Fruit fly (Drosophila melanogaster): ENCODE data around the gene Myc.

Gene Myc

DNA sequence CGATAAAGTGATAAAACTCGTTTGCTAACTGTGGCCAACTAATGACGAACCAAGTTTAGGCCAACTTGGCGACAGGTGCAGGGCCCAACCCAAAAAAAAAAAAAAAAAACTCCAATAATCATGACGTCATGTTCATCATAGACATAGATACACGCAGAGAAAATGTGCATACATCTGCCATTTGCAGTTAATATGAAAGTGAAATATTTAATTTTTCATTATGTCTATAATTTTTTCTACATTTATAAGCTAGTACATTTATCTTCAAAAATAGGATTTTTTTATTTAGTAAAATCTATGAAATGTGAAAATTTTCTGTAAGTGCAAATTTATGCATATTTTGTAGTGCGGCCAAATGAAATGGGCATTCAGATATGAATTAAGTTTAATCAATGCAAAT is 58.7 kb downstream of the Myc start (continued):
- no peak for TF ChIP-seq nom (GFP tag; optimal IDR thresholded peaks at IDR 0.05)
- TF ChIP-seq Taf1 (GFP tag; IDR thresholded peaks at IDR 0.05): 0 out of 2 replicates have a peak, but pooled peaks have one; percentile 23
- peak; percentile 69; the same call in 2 of the 3 replicates for TF ChIP-seq CG11093 (GFP tag; IDR thresholded peaks at IDR 0.05)
- TF ChIP-seq CG34224 (GFP tag; IDR thresholded peaks at IDR 0.05; ENCODE audit: partially characterized antibody): no peak
- TF ChIP-seq CG17385 (GFP tag; optimal IDR thresholded peaks at IDR 0.05): peak; percentile 58
- peak; percentile 69 for TF ChIP-seq Blimp-1 (GFP tag; optimal IDR thresholded peaks at IDR 0.05)
- peak; percentile 75 for TF ChIP-seq grau (tag; optimal IDR thresholded peaks at IDR 0.05)
- TF ChIP-seq CG14965 (GFP tag; optimal IDR thresholded peaks at IDR 0.05; ENCODE audit: borderline replicate concordance): no peak
- TF ChIP-seq CG8478 (optimal IDR thresholded peaks at IDR 0.05): no peak
- TF ChIP-seq Sry-β (GFP tag; optimal IDR thresholded peaks at IDR 0.05): no peak
- no peak for TF ChIP-seq Hmx (GFP tag; optimal IDR thresholded peaks at IDR 0.05)
- no peak for TF ChIP-seq shn (GFP tag; optimal IDR thresholded peaks at IDR 0.05)
- TF ChIP-seq ken (GFP tag; IDR thresholded peaks at IDR 0.05): peak; percentile 62; the same call in 1 of the 3 replicates

DNA sequence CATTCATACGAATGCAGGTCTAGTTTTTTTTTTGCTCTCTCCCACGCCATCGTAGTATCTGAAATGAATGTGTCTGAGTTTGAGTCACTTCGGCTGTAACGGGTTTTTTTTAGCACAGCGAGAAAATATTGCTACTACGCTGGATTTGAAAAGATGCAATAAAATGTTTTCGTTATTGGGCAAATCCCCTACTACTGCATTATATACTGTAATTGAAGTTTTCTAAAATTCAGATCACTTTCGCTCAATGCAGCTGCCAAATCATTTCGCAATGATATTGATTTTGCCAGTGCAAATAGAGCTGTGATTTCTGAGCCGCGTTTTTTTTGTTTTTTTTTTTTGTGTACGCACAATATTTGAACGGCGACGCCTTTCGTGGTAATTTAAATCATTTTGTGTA is 60.0 kb downstream of the Myc start:
- TF ChIP-seq CG10321 (GFP tag; IDR thresholded peaks at IDR 0.05) (no peak), CG31224 (GFP tag; IDR thresholded peaks at IDR 0.05) (0 out of 2 replicates have a peak, but pooled peaks have one; percentile 14), CG3065 (GFP tag; optimal IDR thresholded peaks at IDR 0.05) (no peak), NFAT (GFP tag; IDR thresholded peaks at IDR 0.05) (no peak), Ets97D (GFP tag; optimal IDR thresholded peaks at IDR 0.05) (no peak), CG9932 (GFP tag; IDR thresholded peaks at IDR 0.05) (no peak), CG43689 (GFP tag; IDR thresholded peaks at IDR 0.05) (peak; percentile 51; the same call in 1 of the 2 replicates), CG13894 (tag; optimal IDR thresholded peaks at IDR 0.05) (no peak), vnd (GFP tag; IDR thresholded peaks at IDR 0.05; ENCODE audit: partially characterized antibody) (no peak), Asciz (GFP tag; optimal IDR thresholded peaks at IDR 0.05) (no peak), CG11696 (GFP tag; IDR thresholded peaks at IDR 0.05) (no peak), CG2712 (tag; optimal IDR thresholded peaks at IDR 0.05) (peak; percentile 22), CG8765 (GFP tag; IDR thresholded peaks at IDR 0.05) (no peak), kni (GFP tag; optimal IDR thresholded peaks at IDR 0.05) (no peak), bowl (GFP tag; IDR thresholded peaks at IDR 0.05) (no peak), CG3407 (GFP tag; optimal IDR thresholded peaks at IDR 0.05) (no peak), Optix (GFP tag; IDR thresholded peaks at IDR 0.05) (0 out of 3 replicates have a peak, but pooled peaks have one; percentile 41), prd (optimal IDR thresholded peaks at IDR 0.05) (no peak), prd (GFP tag; IDR thresholded peaks at IDR 0.05) (peak; percentile 63; the same call in 2 of the 3 replicates), CG11723 (GFP tag; optimal IDR thresholded peaks at IDR 0.05) (no peak), CG17359 (tag; optimal IDR thresholded peaks at IDR 0.05) (peak; percentile 25), CG4424 (GFP tag; optimal IDR thresholded peaks at IDR 0.05) (peak; percentile 3), wdn (GFP tag; IDR thresholded peaks at IDR 0.05) (no peak), Lhr (GFP tag; optimal IDR thresholded peaks at IDR 0.05) (no peak), al (GFP tag; IDR thresholded peaks at IDR 0.05) (peak; percentile 39; the same call in 1 of the 2 replicates), CG6683 (GFP tag; optimal IDR thresholded peaks at IDR 0.05) (no peak), toy (GFP tag; IDR thresholded peaks at IDR 0.05) (no peak), MESR4 (GFP tag; optimal IDR thresholded peaks at IDR 0.05) (no peak), jing (GFP tag; optimal IDR thresholded peaks at IDR 0.05) (no peak), gcm2 (GFP tag; optimal IDR thresholded peaks at IDR 0.05) (no peak), CG30431 (GFP tag; optimal IDR thresholded peaks at IDR 0.05) (no peak), yki (optimal IDR thresholded peaks at IDR 0.05) (no peak), eve (GFP tag; optimal IDR thresholded peaks at IDR 0.05) (peak in 1 of 2 experiments; percentile 63), kah (GFP tag; optimal IDR thresholded peaks at IDR 0.05) (no peak), lab (GFP tag; optimal IDR thresholded peaks at IDR 0.05) (peak; percentile 42), odd (GFP tag; optimal IDR thresholded peaks at IDR 0.05) (no peak), Dip2 (GFP tag; IDR thresholded peaks at IDR 0.05) (no peak), ssp (GFP tag; IDR thresholded peaks at IDR 0.05) (peak; percentile 37; the same call in 1 of the 2 replicates), CG34422 (GFP tag; IDR thresholded peaks at IDR 0.05) (0 out of 3 replicates have a peak, but pooled peaks have one; percentile 41)
